Fruit fly (Drosophila melanogaster): ENCODE data around the gene Ugt36A1.

The Ugt36A1 gene

dm6 chr2L:3632047-3632880 is 13.4 kb downstream of the Ugt36A1 start (continued):
- TF ChIP-seq cg (GFP tag; optimal IDR thresholded peaks at IDR 0.05) = peak; percentile 98
- peak; percentile 69 for TF ChIP-seq Ets97D (GFP tag; optimal IDR thresholded peaks at IDR 0.05)
- peak; percentile 99 for TF ChIP-seq CG15696 (tag; optimal IDR thresholded peaks at IDR 0.05)
- TF ChIP-seq CG43689 (GFP tag; IDR thresholded peaks at IDR 0.05) = peak; percentile 77
- TF ChIP-seq danr (GFP tag; IDR thresholded peaks at IDR 0.05) = peak; percentile 95
- peak; percentile 95 for TF ChIP-seq TFAM (GFP tag; optimal IDR thresholded peaks at IDR 0.05)
- TF ChIP-seq ftz-f1 (GFP tag; optimal IDR thresholded peaks at IDR 0.05) = peak; percentile 78
- TF ChIP-seq tna (GFP tag; IDR thresholded peaks at IDR 0.05; ENCODE audit: partially characterized antibody) = peak; percentile 38; the same call in 1 of the 2 replicates
- TF ChIP-seq CG12155 (GFP tag; optimal IDR thresholded peaks at IDR 0.05) = peak; percentile 87
- TF ChIP-seq her (GFP tag; optimal IDR thresholded peaks at IDR 0.05) = peak; percentile 90
- TF ChIP-seq CG12769 (tag; optimal IDR thresholded peaks at IDR 0.05) = peak; percentile 96
- TF ChIP-seq fd102C (GFP tag; optimal IDR thresholded peaks at IDR 0.05) = peak; percentile 91
- TF ChIP-seq CG5245 (GFP tag; optimal IDR thresholded peaks at IDR 0.05) = peak; percentile 75
- TF ChIP-seq hbn (GFP tag; IDR thresholded peaks at IDR 0.05; ENCODE audit: partially characterized antibody) = no peak
- TF ChIP-seq lab (GFP tag; optimal IDR thresholded peaks at IDR 0.05) = peak; percentile 99
- no peak; the same call in 2 of the 3 replicates for TF ChIP-seq Doc3 (GFP tag; IDR thresholded peaks at IDR 0.05; ENCODE audit: partially characterized antibody)
- peak; percentile 83 for TF ChIP-seq CG3995 (GFP tag; optimal IDR thresholded peaks at IDR 0.05)
- peak; percentile 100 for TF ChIP-seq CG2712 (tag; optimal IDR thresholded peaks at IDR 0.05)
- peak; percentile 60; the same call in 1 of the 3 replicates for TF ChIP-seq sr (GFP tag; IDR thresholded peaks at IDR 0.05)
- peak; percentile 81 for TF ChIP-seq luna (GFP tag; optimal IDR thresholded peaks at IDR 0.05)
- TF ChIP-seq CG7963 (GFP tag; IDR thresholded peaks at IDR 0.05; ENCODE audit: partially characterized antibody) = no peak
- TF ChIP-seq CG9932 (GFP tag; IDR thresholded peaks at IDR 0.05) = peak; percentile 96
- TF ChIP-seq CG33557 (GFP tag; optimal IDR thresholded peaks at IDR 0.05) = peak; percentile 88
- peak; percentile 90 for TF ChIP-seq CG2202 (tag; optimal IDR thresholded peaks at IDR 0.05)
- TF ChIP-seq bbx (GFP tag; IDR thresholded peaks at IDR 0.05; ENCODE audit: partially characterized antibody) = peak; percentile 43
- peak; percentile 96 for TF ChIP-seq CG8765 (GFP tag; IDR thresholded peaks at IDR 0.05)
- peak; percentile 82 for TF ChIP-seq CG3163 (GFP tag; optimal IDR thresholded peaks at IDR 0.05)
- peak; percentile 98 for TF ChIP-seq tap (tag; optimal IDR thresholded peaks at IDR 0.05)
- TF ChIP-seq esg (GFP tag; conservative IDR thresholded peaks at IDR 0.05) = peak; percentile 96
- peak; percentile 89 for TF ChIP-seq oc (tag; optimal IDR thresholded peaks at IDR 0.05)
- peak; percentile 99 for TF ChIP-seq ind (GFP tag; optimal IDR thresholded peaks at IDR 0.05)
- TF ChIP-seq jumu (GFP tag; optimal IDR thresholded peaks at IDR 0.05) = peak; percentile 97
- TF ChIP-seq seq (GFP tag; IDR thresholded peaks at IDR 0.05) = peak; percentile 95
- peak; percentile 97 for TF ChIP-seq Six4 (GFP tag; optimal IDR thresholded peaks at IDR 0.05)
- peak; percentile 93 for TF ChIP-seq CG8388 (GFP tag; optimal IDR thresholded peaks at IDR 0.05)
- TF ChIP-seq CG13775 (GFP tag; optimal IDR thresholded peaks at IDR 0.05) = peak; percentile 93
- TF ChIP-seq Awh (GFP tag; IDR thresholded peaks at IDR 0.05) = peak; percentile 98
- TF ChIP-seq CG3065 (GFP tag; optimal IDR thresholded peaks at IDR 0.05) = peak; percentile 86
- TF ChIP-seq CG14860 (GFP tag; IDR thresholded peaks at IDR 0.05; ENCODE audit: partially characterized antibody) = no peak
- peak; percentile 82 for TF ChIP-seq CG9876 (GFP tag; optimal IDR thresholded peaks at IDR 0.05)
- peak; percentile 68 for TF ChIP-seq CG17912 (GFP tag; optimal IDR thresholded peaks at IDR 0.05)
- TF ChIP-seq CG6683 (GFP tag; optimal IDR thresholded peaks at IDR 0.05) = peak; percentile 97
- peak; percentile 95 for TF ChIP-seq CG4820 (GFP tag; optimal IDR thresholded peaks at IDR 0.05)
- peak; percentile 99 for TF ChIP-seq Xrp1 (GFP tag; IDR thresholded peaks at IDR 0.05)
- peak; percentile 91 for TF ChIP-seq sim (GFP tag; IDR thresholded peaks at IDR 0.05)
- peak; percentile 80 for TF ChIP-seq sd (tag; optimal IDR thresholded peaks at IDR 0.05)
- TF ChIP-seq repo (GFP tag; optimal IDR thresholded peaks at IDR 0.05) = peak; percentile 92
- peak; percentile 87 for TF ChIP-seq Hand (GFP tag; optimal IDR thresholded peaks at IDR 0.05)
